Worm (Caenorhabditis elegans): ENCODE measurements around the gene F55A11.4.

The F55A11.4 gene

ce11 chrV:11779310-11779709 lies 9.0 kb downstream of the F55A11.4 start:
- TF ChIP-seq pag-3 (tag; optimal IDR thresholded peaks at IDR 0.05; ENCODE audit: borderline replicate concordance, insufficient read depth): no peak
- peak; percentile 72 for TF ChIP-seq nhr-85 (tag)
- TF ChIP-seq C04F5.9 (tag; optimal IDR thresholded peaks at IDR 0.05): no peak
- no peak for TF ChIP-seq ceh-88 (GFP tag; IDR thresholded peaks at IDR 0.05)
- TF ChIP-seq lin-14 (GFP tag; optimal IDR thresholded peaks at IDR 0.05): peak; percentile 32
- peak; percentile 25 for TF ChIP-seq snu-23 (GFP tag; optimal IDR thresholded peaks at IDR 0.05)
- no peak for TF ChIP-seq efl-1 (optimal IDR thresholded peaks at IDR 0.05)
- peak in 1 of 2 experiments; percentile 62 for TF ChIP-seq efl-1 (GFP tag; optimal IDR thresholded peaks at IDR 0.05 in 1 of 2)

ce11 chrV:11779810-11780209 lies 9.5 kb downstream of the F55A11.4 start:
- TF ChIP-seq elt-3 (tag; optimal IDR thresholded peaks at IDR 0.05) (peak in 1 of 6 experiments; percentile 33), unc-62 (GFP tag; optimal IDR thresholded peaks at IDR 0.05) (no peak), lin-14 (GFP tag; optimal IDR thresholded peaks at IDR 0.05) (peak; percentile 17), lin-39 (tag; optimal IDR thresholded peaks at IDR 0.05) (no peak), mep-1 (tag; optimal IDR thresholded peaks at IDR 0.05) (peak; percentile 46), F16B12.6 (tag; optimal IDR thresholded peaks at IDR 0.05) (no peak), xbp-1 (tag; optimal IDR thresholded peaks at IDR 0.05) (no peak), hpl-2 (GFP tag; optimal IDR thresholded peaks at IDR 0.05) (no peak)

- TF ChIP-seq dsc-1 (tag; optimal IDR thresholded peaks at IDR 0.05) (peak; percentile 68), nhr-237 (tag; optimal IDR thresholded peaks at IDR 0.05) (no peak), alr-1 (tag; optimal IDR thresholded peaks at IDR 0.05; ENCODE audit: borderline replicate concordance) (no peak), blmp-1 (tag; optimal IDR thresholded peaks at IDR 0.05) (peak; percentile 45), lir-3 (tag; optimal IDR thresholded peaks at IDR 0.05; ENCODE audit: poor library complexity) (peak; percentile 39), irx-1 (tag; optimal IDR thresholded peaks at IDR 0.05) (peak; percentile 45), ama-1 (optimal IDR thresholded peaks at IDR 0.05) (peak; percentile 3), isw-1 (GFP tag; IDR thresholded peaks at IDR 0.05) (no peak), pax-3 (tag; optimal IDR thresholded peaks at IDR 0.05) (peak; percentile 56), F16B12.6 (tag; optimal IDR thresholded peaks at IDR 0.05) (no peak), zip-4 (GFP tag; optimal IDR thresholded peaks at IDR 0.05) (peak; percentile 5), nhr-11 (tag; optimal IDR thresholded peaks at IDR 0.05) (no peak), zag-1 (tag; optimal IDR thresholded peaks at IDR 0.05) (no peak), skn-1 (tag; optimal IDR thresholded peaks at IDR 0.05) (peak; percentile 79), rnt-1 (tag; optimal IDR thresholded peaks at IDR 0.05) (peak; percentile 82), snu-23 (GFP tag; optimal IDR thresholded peaks at IDR 0.05) (peak; percentile 83), Y116A8C.19 (tag; optimal IDR thresholded peaks at IDR 0.05; ENCODE audit: borderline replicate concordance) (no peak), hlh-17 (GFP tag; optimal IDR thresholded peaks at IDR 0.05; ENCODE audit: borderline replicate concordance) (no peak), elt-2 (tag; optimal IDR thresholded peaks at IDR 0.05) (peak; percentile 58), snpc-4 (tag; optimal IDR thresholded peaks at IDR 0.05) (no peak), nhr-90 (tag; optimal IDR thresholded peaks at IDR 0.05; ENCODE audit: poor library complexity) (peak; percentile 84), nhr-47 (tag; optimal IDR thresholded peaks at IDR 0.05) (peak; percentile 81), grh-1 (GFP tag; IDR thresholded peaks at IDR 0.05) (peak; percentile 11; the same call in 1 of the 2 replicates), xbp-1 (tag; optimal IDR thresholded peaks at IDR 0.05) (peak; percentile 61), C04F5.9 (tag; optimal IDR thresholded peaks at IDR 0.05) (no peak), lsy-2 (tag; optimal IDR thresholded peaks at IDR 0.05) (peak; percentile 71 to 85), tlp-1 (tag; optimal IDR thresholded peaks at IDR 0.05) (no peak), lin-14 (GFP tag; optimal IDR thresholded peaks at IDR 0.05) (peak; percentile 52), unc-130 (tag; optimal IDR thresholded peaks at IDR 0.05) (peak; percentile 72), lin-13 (GFP tag; optimal IDR thresholded peaks at IDR 0.05) (peak; percentile 11), egl-27 (tag; optimal IDR thresholded peaks at IDR 0.05) (no peak), nhr-76 (tag; optimal IDR thresholded peaks at IDR 0.05) (peak; percentile 28), efl-1 (optimal IDR thresholded peaks at IDR 0.05) (peak; percentile 60 to 63), efl-1 (GFP tag; optimal IDR thresholded peaks at IDR 0.05 in 1 of 2) (peak; percentile 41 to 96), mef-2 (tag; optimal IDR thresholded peaks at IDR 0.05) (peak; percentile 1), C34B4.2 (tag; optimal IDR thresholded peaks at IDR 0.05) (no peak), nhr-71 (tag; optimal IDR thresholded peaks at IDR 0.05) (peak; percentile 80), pag-3 (tag; optimal IDR thresholded peaks at IDR 0.05; ENCODE audit: borderline replicate concordance, insufficient read depth) (no peak), sup-37 (GFP tag; optimal IDR thresholded peaks at IDR 0.05) (peak; percentile 23), lin-39 (tag; optimal IDR thresholded peaks at IDR 0.05) (no peak)
Observed at ce11 chrV:11782809-11783440, 12.7 kb downstream of the F55A11.4 start, which contains the start of gene F55A11.11. Gene F55A11.11 (plus strand): TSS chrV:11783149.

All from whole organism, L1 larva.